Worm (Caenorhabditis elegans) whole organism, young adult: ENCODE results near the gene C07D8.5.
A peak's percentile ranks its signal among the peaks of the same experiment; 100 is the strongest.

ENCODE experiments used
- B0035.1 ChIP-seq: sonication (generic microtip); optimal IDR thresholded peaks from 2 replicates; lab custom pipeline; 2016; ENCODE audit warnings: missing genetic modification characterization, mild to moderate bottlenecking, missing compliant biosample characterization, missing genotype, missing genetic modification reagents
- C06A6.2 ChIP-seq: fragments of 200-800 bp; sonication (Bioruptor generic); conservative IDR thresholded peaks from 2 replicates; pipeline ENCODE4 v1.3.6; 2022; ENCODE audit warnings: missing genetic modification characterization, missing compliant biosample characterization
- F49E8.2 ChIP-seq: sonication (generic microtip); optimal IDR thresholded peaks from 3 replicates; lab custom pipeline; 2017; ENCODE audit warnings: missing genetic modification characterization, mild to moderate bottlenecking, missing compliant biosample characterization, antibody characterized with exemption, moderate library complexity; ENCODE audit not compliant: insufficient read depth
- F55B11.4 ChIP-seq: sonication (generic microtip); optimal IDR thresholded peaks from 2 replicates; lab custom pipeline; 2016; ENCODE audit warnings: missing compliant biosample characterization, missing genetic modification characterization, borderline replicate concordance; ENCODE audit not compliant: insufficient read depth
- F57A8.1 ChIP-seq: fragments of 200-800 bp; sonication (Bioruptor generic); optimal IDR thresholded peaks from 2 replicates; lab custom pipeline; 2018; ENCODE audit warnings: mild to moderate bottlenecking, missing genetic modification characterization, moderate library complexity, missing compliant biosample characterization
- K11D2.4 ChIP-seq: fragments of 200-800 bp; sonication (Bioruptor generic); IDR thresholded peaks from 2 replicates; pipeline ENCODE4 v1.3.6; 2022; ENCODE audit warnings: missing genetic modification reagents, missing genetic modification characterization, missing compliant biosample characterization
- T07F8.4 ChIP-seq: sonication (generic microtip); optimal IDR thresholded peaks from 2 replicates; lab custom pipeline; 2016; ENCODE audit warnings: mild to moderate bottlenecking, missing genetic modification characterization, moderate library complexity, missing compliant biosample characterization
- Y53F4B.3 ChIP-seq: fragments of 200-800 bp; sonication (Bioruptor generic); IDR thresholded peaks from 2 replicates; pipeline ENCODE4 v1.3.6; 2022; ENCODE audit warnings: missing genetic modification reagents, missing genetic modification characterization, missing compliant biosample characterization
- Y53G8AR.9 ChIP-seq: fragments of 200-800 bp; sonication (Bioruptor generic); conservative IDR thresholded peaks from 2 replicates; pipeline ENCODE4 v1.3.6; 2022; ENCODE audit warnings: missing genetic modification reagents, missing genetic modification characterization, missing compliant biosample characterization
- aptf-2 ChIP-seq: fragments of 200-800 bp; sonication (Bioruptor generic); conservative IDR thresholded peaks from 2 replicates; pipeline ENCODE4 v1.3.6; 2022; ENCODE audit warnings: missing genetic modification reagents, missing genetic modification characterization, missing compliant biosample characterization
- atf-7 ChIP-seq: sonication (generic microtip); optimal IDR thresholded peaks from 2 replicates; lab custom pipeline; 2017; ENCODE audit warnings: mild to moderate bottlenecking, missing genetic modification characterization, missing compliant biosample characterization
- bed-1 ChIP-seq: fragments of 200-800 bp; sonication (Bioruptor generic); IDR thresholded peaks from 2 replicates; pipeline ENCODE4 v1.3.6; 2022; ENCODE audit warnings: missing genetic modification reagents, missing genetic modification characterization, missing compliant biosample characterization
- cebp-1 ChIP-seq, 2 experiments: fragments of 200-800 bp in 1 of 2; sonication (Bioruptor generic) in 1 of 2; sonication (generic microtip) in 1 of 2; IDR thresholded peaks in 1 of 2; optimal IDR thresholded peaks in 1 of 2; 2 replicates each; pipeline versions ENCODE4 v1.3.6 to Lab custom; 2017 to 2022; ENCODE audit warnings: missing compliant biosample characterization in 2 of 2, missing genetic modification characterization in 2 of 2, mild to moderate bottlenecking in 1 of 2, missing genetic modification reagents in 1 of 2, moderate library complexity in 1 of 2
- ceh-27 ChIP-seq: fragments of 200-800 bp; sonication (Bioruptor generic); optimal IDR thresholded peaks from 2 replicates; lab custom pipeline; 2018; ENCODE audit warnings: mild to moderate bottlenecking, missing genetic modification characterization, moderate library complexity, missing compliant biosample characterization
- ceh-91 ChIP-seq: fragments of 200-800 bp; sonication (Bioruptor generic); IDR thresholded peaks from 2 replicates; pipeline ENCODE4 v1.3.6; 2022; ENCODE audit warnings: missing genetic modification reagents, missing genetic modification characterization, missing compliant biosample characterization
- dox-1 ChIP-seq: fragments of 200-800 bp; sonication (Bioruptor generic); IDR thresholded peaks from 2 replicates; pipeline ENCODE4 v1.3.6; 2022; ENCODE audit warnings: missing genetic modification reagents, missing genetic modification characterization, missing compliant biosample characterization
- dpff-1 ChIP-seq: sonication (generic microtip); optimal IDR thresholded peaks from 2 replicates; lab custom pipeline; 2017; ENCODE audit warnings: mild to moderate bottlenecking, missing genetic modification characterization, missing compliant biosample characterization
- efl-1 ChIP-seq: fragments of 150-350 bp; optimal IDR thresholded peaks from 2 replicates; lab custom pipeline; 2014; ENCODE audit warnings: missing biosample characterization, missing genetic modification reagents, missing genetic modification characterization
- egl-18 ChIP-seq: fragments of 200-800 bp; sonication (Bioruptor generic); IDR thresholded peaks from 2 replicates; pipeline ENCODE4 v1.3.6; 2022; ENCODE audit warnings: missing genetic modification reagents, missing genetic modification characterization, missing compliant biosample characterization
- egl-44 ChIP-seq: fragments of 200-800 bp; sonication (Bioruptor generic); IDR thresholded peaks from 2 replicates; pipeline ENCODE4 v1.3.6; 2022; ENCODE audit warnings: missing genetic modification reagents, missing genetic modification characterization, missing compliant biosample characterization
- ekl-4 ChIP-seq: fragments of 200-800 bp; sonication (Bioruptor generic); IDR thresholded peaks from 2 replicates; pipeline ENCODE4 v1.3.6; 2022; ENCODE audit warnings: missing genetic modification reagents, missing genetic modification characterization, missing compliant biosample characterization
- hlh-26 ChIP-seq: fragments of 200-800 bp; sonication (Bioruptor generic); conservative IDR thresholded peaks from 2 replicates; pipeline ENCODE4 v1.3.6; 2022; ENCODE audit warnings: missing genetic modification reagents, missing genetic modification characterization, missing compliant biosample characterization
- hmg-1.2 ChIP-seq: fragments of 200-800 bp; sonication (Bioruptor generic); IDR thresholded peaks from 2 replicates; pipeline ENCODE4 v1.3.6; 2022; ENCODE audit warnings: missing genetic modification reagents, missing genetic modification characterization, missing compliant biosample characterization
- hrde-1 ChIP-seq: sonication (generic microtip); optimal IDR thresholded peaks from 2 replicates; lab custom pipeline; 2016; ENCODE audit warnings: missing genetic modification characterization, mild to moderate bottlenecking, missing compliant biosample characterization, moderate library complexity, missing genotype, missing genetic modification reagents, borderline replicate concordance
- hsf-1 ChIP-seq: fragments of 200-800 bp; sonication (Bioruptor generic); IDR thresholded peaks from 2 replicates; pipeline ENCODE4 v1.3.6; 2022; ENCODE audit warnings: missing genetic modification reagents, missing genetic modification characterization, missing compliant biosample characterization
- lin-40 ChIP-seq: sonication (generic microtip); optimal IDR thresholded peaks from 2 replicates; lab custom pipeline; 2016; ENCODE audit warnings: missing genetic modification characterization, mild to moderate bottlenecking, missing compliant biosample characterization, missing genotype, missing genetic modification reagents
- lsy-27 ChIP-seq: sonication (generic microtip); optimal IDR thresholded peaks from 2 replicates; lab custom pipeline; 2017; ENCODE audit warnings: missing genetic modification characterization, mild to moderate bottlenecking, missing compliant biosample characterization, antibody characterized with exemption, missing genotype, borderline replicate concordance; ENCODE audit not compliant: insufficient read depth
- madf-6 ChIP-seq: fragments of 200-800 bp; sonication (Bioruptor generic); IDR thresholded peaks from 2 replicates; pipeline ENCODE4 v1.3.6; 2022; ENCODE audit warnings: missing genetic modification reagents, missing genetic modification characterization, missing compliant biosample characterization
- madf-8 ChIP-seq: fragments of 200-800 bp; sonication (Bioruptor generic); conservative IDR thresholded peaks from 2 replicates; pipeline ENCODE4 v1.3.6; 2022; ENCODE audit warnings: missing genetic modification reagents, missing genetic modification characterization, missing compliant biosample characterization
- mel-28 ChIP-seq: sonication (generic microtip); optimal IDR thresholded peaks from 2 replicates; lab custom pipeline; 2016; ENCODE audit warnings: borderline replicate concordance, mild to moderate bottlenecking, missing genetic modification characterization, missing compliant biosample characterization
- nfya-2 ChIP-seq: fragments of 200-800 bp; sonication (Bioruptor generic); IDR thresholded peaks from 2 replicates; pipeline ENCODE4 v1.3.6; 2022; ENCODE audit warnings: missing genetic modification reagents, missing genetic modification characterization, missing compliant biosample characterization
- nfyb-1 ChIP-seq: fragments of 200-800 bp; sonication (Bioruptor generic); IDR thresholded peaks from 2 replicates; pipeline ENCODE4 v1.3.6; 2022; ENCODE audit warnings: missing genetic modification reagents, missing genetic modification characterization, missing compliant biosample characterization
- nhr-80 ChIP-seq: sonication (generic microtip); optimal IDR thresholded peaks from 2 replicates; lab custom pipeline; 2016; ENCODE audit warnings: missing genetic modification characterization, missing compliant biosample characterization
- nhr-90 ChIP-seq: sonication (generic microtip); optimal IDR thresholded peaks from 2 replicates; lab custom pipeline; 2016; ENCODE audit warnings: missing genotype, mild to moderate bottlenecking, missing genetic modification characterization, missing compliant biosample characterization
- rcor-1 ChIP-seq: fragments of 200-800 bp; sonication (Bioruptor generic); IDR thresholded peaks from 2 replicates; pipeline ENCODE4 v1.3.6; 2022; ENCODE audit warnings: missing genetic modification reagents, missing genetic modification characterization, missing compliant biosample characterization
- rpc-1 ChIP-seq, 2 experiments: fragments of 150-350 bp in 1 of 2; sonication (generic microtip) in 1 of 2; optimal IDR thresholded peaks; 2 replicates each; lab custom pipeline; 2014 to 2018; ENCODE audit warnings: missing biosample characterization in 1 of 2, missing genetic modification characterization in 1 of 2, missing genetic modification reagents in 1 of 2, missing genotype in 1 of 2
- snpc-1.3 ChIP-seq: sonication (generic microtip); optimal IDR thresholded peaks from 2 replicates; lab custom pipeline; 2017; ENCODE audit warnings: missing genetic modification characterization, mild to moderate bottlenecking, missing compliant biosample characterization, antibody characterized with exemption, moderate library complexity, missing genotype, missing genetic modification reagents; ENCODE audit not compliant: insufficient read depth
- snpc-4 ChIP-seq, 5 experiments: fragments of 150-350 bp in 1 of 5; sonication (generic microtip) in 4 of 5; optimal IDR thresholded peaks; 2 replicates each; lab custom pipeline; 2014 to 2018; ENCODE audit warnings: missing genetic modification characterization in 5 of 5, missing biosample characterization in 3 of 5, antibody characterized with exemption in 2 of 5, mild to moderate bottlenecking in 2 of 5, missing compliant biosample characterization in 2 of 5, missing genotype in 2 of 5, moderate library complexity in 2 of 5, missing genetic modification reagents in 1 of 5
- xnd-1 ChIP-seq: sonication (generic microtip); optimal IDR thresholded peaks from 2 replicates; lab custom pipeline; 2016; ENCODE audit warnings: missing genotype, missing genetic modification reagents, missing genetic modification characterization, missing compliant biosample characterization
- zim-3 ChIP-seq: sonication (generic microtip); optimal IDR thresholded peaks from 2 replicates; lab custom pipeline; 2017; ENCODE audit warnings: mild to moderate bottlenecking, missing genetic modification characterization, moderate library complexity, missing compliant biosample characterization
- ztf-26 ChIP-seq: sonication (generic microtip); optimal IDR thresholded peaks from 2 replicates; lab custom pipeline; 2017; ENCODE audit warnings: missing genetic modification characterization, missing compliant biosample characterization
- ztf-3 ChIP-seq: fragments of 200-800 bp; sonication (Bioruptor generic); optimal IDR thresholded peaks from 2 replicates; lab custom pipeline; 2018; ENCODE audit warnings: mild to moderate bottlenecking, missing genetic modification characterization, missing compliant biosample characterization

C07D8.5 gene

ce11 chrX:7305520-7306186 is 38.2 kb upstream of the C07D8.5 start, which contains the start of gene sur-5:
Gene sur-5 (minus strand): TSS chrX:7305570.
- peak; percentile 13 for TF ChIP-seq atf-7 (tag; lab: Kevin White, UChicago)
- TF ChIP-seq nhr-80 (tag; lab: Kevin White, UChicago): peak; percentile 84
- TF ChIP-seq lin-40 (tag; lab: Kevin White, UChicago): peak; percentile 19
- TF ChIP-seq nhr-90 (tag; lab: Kevin White, UChicago): peak; percentile 4
- TF ChIP-seq hsf-1 (GFP tag; lab: Robert Waterston, UW): no peak

- TF ChIP-seq mel-28 (tag; lab: Kevin White, UChicago): no peak
- TF ChIP-seq K11D2.4 (GFP tag; lab: Robert Waterston, UW): peak; percentile 58; the same call in 1 of the 2 replicates
- no peak for TF ChIP-seq ztf-26
- TF ChIP-seq F57A8.1: no peak
- TF ChIP-seq nfyb-1 (GFP tag; lab: Robert Waterston, UW): no peak
- TF ChIP-seq madf-8 (GFP tag; lab: Robert Waterston, UW): no peak
- no peak for TF ChIP-seq snpc-1.3 (tag; lab: Kevin White, UChicago)
- TF ChIP-seq hrde-1 (tag; lab: Kevin White, UChicago): no peak
- no peak for TF ChIP-seq F49E8.2 (tag; lab: Kevin White, UChicago)
- TF ChIP-seq dpff-1 (tag; lab: Kevin White, UChicago): no peak
- TF ChIP-seq dox-1 (GFP tag; lab: Robert Waterston, UW): peak; percentile 48; the same call in 1 of the 2 replicates
- TF ChIP-seq ztf-3: no peak
- TF ChIP-seq T07F8.4 (tag; lab: Kevin White, UChicago): no peak
- TF ChIP-seq rpc-1 (optimal IDR thresholded peaks at IDR 0.05; lab: Kevin White, UChicago): no peak
- TF ChIP-seq rpc-1 (tag; optimal IDR thresholded peaks at IDR 0.05; lab: Kevin White, UChicago): no peak
- no peak for TF ChIP-seq snpc-4 (GFP tag; optimal IDR thresholded peaks at IDR 0.05; lab: Kevin White, UChicago)
- peak in 3 of 4 experiments; percentile 3 to 7 (median 5) for TF ChIP-seq snpc-4 (tag; optimal IDR thresholded peaks at IDR 0.05; lab: Kevin White, UChicago)
- TF ChIP-seq efl-1 (GFP tag; lab: Kevin White, UChicago): no peak
- TF ChIP-seq nhr-80 (tag; lab: Kevin White, UChicago): no peak
- no peak for TF ChIP-seq egl-44
- TF ChIP-seq hlh-26: no peak
- no peak for TF ChIP-seq Y53F4B.3
- no peak for TF ChIP-seq egl-18
- TF ChIP-seq madf-6: no peak
- no peak for TF ChIP-seq hsf-1 (GFP tag; lab: Robert Waterston, UW)
- peak; percentile 25 for TF ChIP-seq ceh-27
- no peak for TF ChIP-seq aptf-2
- 0 out of 2 replicates have a peak, but pooled peaks have one; percentile 40 for TF ChIP-seq rcor-1 (GFP tag; lab: Robert Waterston, UW)
- TF ChIP-seq bed-1 (GFP tag; lab: Robert Waterston, UW): no peak
- no peak for TF ChIP-seq nfya-2
- TF ChIP-seq ceh-91: no peak
- TF ChIP-seq Y53G8AR.9 (GFP tag; lab: Robert Waterston, UW): no peak
- TF ChIP-seq hmg-1.2 (GFP tag; lab: Robert Waterston, UW): peak; percentile 57; the same call in 1 of the 2 replicates
- no peak for TF ChIP-seq lsy-27 (tag; lab: Kevin White, UChicago)
- TF ChIP-seq F55B11.4: no peak
- no peak for TF ChIP-seq C06A6.2 (GFP tag; lab: Robert Waterston, UW)
- no peak for TF ChIP-seq xnd-1 (tag; lab: Kevin White, UChicago)
- no peak for TF ChIP-seq zim-3 (tag; lab: Kevin White, UChicago)
- TF ChIP-seq cebp-1 (GFP tag; IDR thresholded peaks at IDR 0.05; lab: Robert Waterston, UW): no peak
- peak; percentile 47 for TF ChIP-seq cebp-1 (tag; optimal IDR thresholded peaks at IDR 0.05; lab: Kevin White, UChicago)
- TF ChIP-seq ekl-4 (GFP tag; lab: Robert Waterston, UW): no peak
- no peak for TF ChIP-seq B0035.1
These were observed 37.4 kb upstream of the C07D8.5 start for ce11 chrX:7306434-7306833.
